Worm (Caenorhabditis elegans): ENCODE data around the gene R02F2.4.

ce11 chrIII:5436306-5436705 lies 47.8 kb upstream of the R02F2.4 start:
- no peak for TF ChIP-seq aly-2 (tag; optimal IDR thresholded peaks at IDR 0.05)
- no peak for TF ChIP-seq nhr-77 (tag; optimal IDR thresholded peaks at IDR 0.05)
- TF ChIP-seq ztf-4 (tag; optimal IDR thresholded peaks at IDR 0.05), result no peak
- no peak for TF ChIP-seq ceh-82 (tag; optimal IDR thresholded peaks at IDR 0.05)
- no peak for TF ChIP-seq lin-11 (tag; optimal IDR thresholded peaks at IDR 0.05)
- no peak for TF ChIP-seq snpc-4 (tag; optimal IDR thresholded peaks at IDR 0.05)
- no peak for TF ChIP-seq ZK546.5 (tag; optimal IDR thresholded peaks at IDR 0.05)
- no peak for TF ChIP-seq nhr-12 (tag; optimal IDR thresholded peaks at IDR 0.05)
- no peak for TF ChIP-seq nhr-25 (tag; optimal IDR thresholded peaks at IDR 0.05)
- no peak for TF ChIP-seq alr-1 (tag; optimal IDR thresholded peaks at IDR 0.05)
- no peak for TF ChIP-seq blmp-1 (tag; optimal IDR thresholded peaks at IDR 0.05; ENCODE audit: insufficient read depth)
- no peak for TF ChIP-seq sma-9 (GFP tag; optimal IDR thresholded peaks at IDR 0.05)
- no peak for TF ChIP-seq sma-9 (tag; optimal IDR thresholded peaks at IDR 0.05)
- TF ChIP-seq egl-27 (tag; optimal IDR thresholded peaks at IDR 0.05), result no peak
- no peak for TF ChIP-seq nhr-129 (tag; optimal IDR thresholded peaks at IDR 0.05)
